Worm (Caenorhabditis elegans): ENCODE results near the gene nduc-2.

The nduc-2 gene

ce11 chrIII:2832483-2832882 lies 45.8 kb downstream of the nduc-2 start, which contains the start of gene Y71H2AM.29:
Y71H2AM.29 (plus strand) TSS chrIII:2832783.
- TF ChIP-seq ceh-16 (tag; optimal IDR thresholded peaks at IDR 0.05) (no peak), R02D3.7 (tag; optimal IDR thresholded peaks at IDR 0.05) (no peak), sma-3 (GFP tag; optimal IDR thresholded peaks at IDR 0.05) (no peak), nhr-129 (tag; optimal IDR thresholded peaks at IDR 0.05) (no peak), crh-2 (tag; optimal IDR thresholded peaks at IDR 0.05) (no peak), sma-9 (GFP tag; optimal IDR thresholded peaks at IDR 0.05) (no peak), sma-9 (tag; optimal IDR thresholded peaks at IDR 0.05) (no peak), nhr-25 (tag; optimal IDR thresholded peaks at IDR 0.05) (no peak), sem-4 (tag; optimal IDR thresholded peaks at IDR 0.05) (no peak), alr-1 (tag; optimal IDR thresholded peaks at IDR 0.05) (no peak), mbf-1 (tag; optimal IDR thresholded peaks at IDR 0.05) (no peak), dmd-4 (tag; optimal IDR thresholded peaks at IDR 0.05) (no peak), nhr-11 (tag; optimal IDR thresholded peaks at IDR 0.05) (no peak)

DNA sequence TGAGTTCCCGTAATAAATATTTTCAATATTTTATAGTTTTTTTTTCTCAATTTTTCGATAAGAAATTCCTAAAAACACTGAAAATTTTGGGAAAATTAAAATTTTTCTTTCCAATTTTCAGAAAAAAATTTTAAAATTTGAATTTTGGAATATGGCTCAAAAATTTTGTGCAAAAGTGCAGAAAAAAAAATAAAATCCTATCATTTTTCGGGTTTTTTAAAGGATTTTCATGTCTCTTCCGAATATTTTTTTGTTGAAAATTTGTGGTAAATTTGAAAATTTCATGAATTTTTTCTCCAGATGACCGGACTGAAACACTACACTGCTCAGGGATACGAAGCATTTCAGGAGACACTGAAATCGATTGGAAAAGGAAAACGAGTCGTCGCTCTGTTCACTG lies 47.7 kb downstream of the nduc-2 start, which contains the start of gene txdc-17:
TSS of gene txdc-17 (plus strand) at position 301 of the 400 bp plus-strand sequence.
- TF ChIP-seq lin-11 (tag; optimal IDR thresholded peaks at IDR 0.05) (no peak), unc-62 (GFP tag; optimal IDR thresholded peaks at IDR 0.05) (no peak), nhr-11 (tag; optimal IDR thresholded peaks at IDR 0.05) (no peak), aly-2 (tag; optimal IDR thresholded peaks at IDR 0.05) (no peak), ztf-1 (GFP tag; conservative IDR thresholded peaks at IDR 0.05) (no peak), Y55F3AM.14 (GFP tag; optimal IDR thresholded peaks at IDR 0.05) (no peak)

DNA sequence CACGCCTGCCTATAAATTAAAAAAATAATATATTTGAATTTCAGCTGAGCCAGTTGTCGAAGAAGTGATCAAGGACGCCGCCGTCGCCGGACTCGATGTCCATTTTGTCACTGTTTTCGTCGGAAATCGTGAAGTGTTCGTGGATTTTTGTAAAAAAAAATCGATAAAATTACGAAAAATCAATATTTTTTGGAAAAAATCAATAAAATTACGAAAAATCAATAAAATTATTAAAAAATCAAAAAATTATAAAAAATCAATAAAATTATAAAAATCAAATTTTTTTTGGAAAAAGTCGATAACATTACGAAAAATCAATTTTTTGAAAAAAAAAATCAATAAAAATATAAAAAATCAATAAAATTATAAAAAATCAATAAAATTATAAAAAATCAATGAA lies 48.3 kb downstream of the nduc-2 start:
- no peak for TF ChIP-seq nhr-129 (tag; optimal IDR thresholded peaks at IDR 0.05)
- TF ChIP-seq R02D3.7 (tag; optimal IDR thresholded peaks at IDR 0.05) = no peak
- TF ChIP-seq alr-1 (tag; optimal IDR thresholded peaks at IDR 0.05) = no peak

ce11 chrIII:2836339-2836738 lies 49.7 kb downstream of the nduc-2 start, which contains the start of gene josd-1:
josd-1 (plus strand) TSS chrIII:2836639.
- no peak for TF ChIP-seq F13H6.1 (tag; optimal IDR thresholded peaks at IDR 0.05)
- no peak for TF ChIP-seq mab-5 (tag; optimal IDR thresholded peaks at IDR 0.05)
- TF ChIP-seq gmeb-1 (tag; optimal IDR thresholded peaks at IDR 0.05) = no peak
- TF ChIP-seq crh-2 (tag; optimal IDR thresholded peaks at IDR 0.05) = no peak
- TF ChIP-seq fos-1 (tag; optimal IDR thresholded peaks at IDR 0.05) = no peak
- no peak for TF ChIP-seq nhr-237 (tag; optimal IDR thresholded peaks at IDR 0.05)
- TF ChIP-seq lsy-2 (tag; optimal IDR thresholded peaks at IDR 0.05) = no peak
- TF ChIP-seq sma-3 (GFP tag; optimal IDR thresholded peaks at IDR 0.05) = no peak
- TF ChIP-seq mbf-1 (tag; optimal IDR thresholded peaks at IDR 0.05) = no peak
- TF ChIP-seq zag-1 (tag; optimal IDR thresholded peaks at IDR 0.05) = no peak
- no peak for TF ChIP-seq skn-1 (tag; optimal IDR thresholded peaks at IDR 0.05)
- no peak for TF ChIP-seq elt-1 (tag; optimal IDR thresholded peaks at IDR 0.05)
- TF ChIP-seq nhr-23 (tag; optimal IDR thresholded peaks at IDR 0.05) = no peak
- TF ChIP-seq aly-2 (tag; optimal IDR thresholded peaks at IDR 0.05) = no peak
